Worm (Caenorhabditis elegans) whole organism, young adult: Measurements from ENCODE around the gene egas-2.

ENCODE experiments used
- C17E4.6 ChIP-seq: fragments of 200-800 bp; sonication (Bioruptor generic); IDR thresholded peaks from 2 replicates; pipeline ENCODE4 v1.3.6; 2022; ENCODE audit warnings: missing genetic modification reagents, missing genetic modification characterization, missing compliant biosample characterization
- F10E7.11 ChIP-seq: sonication (generic microtip); optimal IDR thresholded peaks from 2 replicates; lab custom pipeline; 2017; ENCODE audit warnings: mild to moderate bottlenecking, missing genetic modification characterization, moderate library complexity, missing compliant biosample characterization
- F39B2.1 ChIP-seq: fragments of 200-800 bp; sonication (Bioruptor generic); IDR thresholded peaks from 2 replicates; pipeline ENCODE4 v1.3.6; 2022; ENCODE audit warnings: missing genetic modification reagents, missing genetic modification characterization, missing compliant biosample characterization
- K12H6.12 ChIP-seq: fragments of 200-800 bp; sonication (Bioruptor generic); optimal IDR thresholded peaks from 2 replicates; lab custom pipeline; 2018; ENCODE audit warnings: mild to moderate bottlenecking, missing genetic modification characterization, missing compliant biosample characterization
- akir-1 ChIP-seq: fragments of 200-800 bp; sonication (Bioruptor generic); optimal IDR thresholded peaks from 2 replicates; lab custom pipeline; 2018; ENCODE audit warnings: mild to moderate bottlenecking, missing genetic modification characterization, moderate library complexity, missing compliant biosample characterization
- ama-1 ChIP-seq, 3 experiments: fragments of 150-350 bp in 1 of 3; sonication (generic microtip) in 2 of 3; optimal IDR thresholded peaks; 2 replicates each; lab custom pipeline; 2014 to 2018; ENCODE audit warnings: missing biosample characterization in 2 of 3, missing genetic modification characterization in 2 of 3, missing genetic modification reagents in 2 of 3
- atf-7 ChIP-seq: sonication (generic microtip); optimal IDR thresholded peaks from 2 replicates; lab custom pipeline; 2017; ENCODE audit warnings: mild to moderate bottlenecking, missing genetic modification characterization, missing compliant biosample characterization
- bed-1 ChIP-seq: fragments of 200-800 bp; sonication (Bioruptor generic); IDR thresholded peaks from 2 replicates; pipeline ENCODE4 v1.3.6; 2022; ENCODE audit warnings: missing genetic modification reagents, missing genetic modification characterization, missing compliant biosample characterization
- ccch-3 ChIP-seq: fragments of 200-800 bp; sonication (Bioruptor generic); optimal IDR thresholded peaks from 2 replicates; lab custom pipeline; 2018; ENCODE audit warnings: mild to moderate bottlenecking, missing genetic modification characterization, missing compliant biosample characterization
- cebp-2 ChIP-seq: fragments of 200-800 bp; sonication (Bioruptor generic); IDR thresholded peaks from 2 replicates; pipeline ENCODE4 v1.3.6; 2022; ENCODE audit warnings: missing genetic modification characterization, missing compliant biosample characterization
- ceh-100 ChIP-seq: fragments of 200-800 bp; sonication (Bioruptor generic); IDR thresholded peaks from 2 replicates; pipeline ENCODE4 v1.3.6; 2022; ENCODE audit warnings: missing genetic modification reagents, missing genetic modification characterization, missing compliant biosample characterization
- ceh-27 ChIP-seq: fragments of 200-800 bp; sonication (Bioruptor generic); optimal IDR thresholded peaks from 2 replicates; lab custom pipeline; 2018; ENCODE audit warnings: mild to moderate bottlenecking, missing genetic modification characterization, moderate library complexity, missing compliant biosample characterization
- dpff-1 ChIP-seq: sonication (generic microtip); optimal IDR thresholded peaks from 2 replicates; lab custom pipeline; 2017; ENCODE audit warnings: mild to moderate bottlenecking, missing genetic modification characterization, missing compliant biosample characterization
- efl-1 ChIP-seq: fragments of 150-350 bp; optimal IDR thresholded peaks from 2 replicates; lab custom pipeline; 2014; ENCODE audit warnings: missing biosample characterization, missing genetic modification reagents, missing genetic modification characterization
- gei-17 ChIP-seq: fragments of 200-800 bp; sonication (Bioruptor generic); optimal IDR thresholded peaks from 2 replicates; lab custom pipeline; 2018; ENCODE audit warnings: mild to moderate bottlenecking, missing genetic modification characterization, missing compliant biosample characterization
- hlh-26 ChIP-seq: fragments of 200-800 bp; sonication (Bioruptor generic); conservative IDR thresholded peaks from 2 replicates; pipeline ENCODE4 v1.3.6; 2022; ENCODE audit warnings: missing genetic modification reagents, missing genetic modification characterization, missing compliant biosample characterization
- lin-26 ChIP-seq: fragments of 200-800 bp; sonication (Bioruptor generic); IDR thresholded peaks from 2 replicates; pipeline ENCODE4 v1.3.6; 2022; ENCODE audit warnings: missing genetic modification reagents, missing genetic modification characterization, missing compliant biosample characterization
- lin-35 ChIP-seq, 3 experiments: fragments of 150-350 bp in 2 of 3; sonication (generic microtip) in 1 of 3; optimal IDR thresholded peaks; 2 replicates each; lab custom pipeline; 2014 to 2018; ENCODE audit warnings: missing biosample characterization in 3 of 3, missing genetic modification characterization in 3 of 3, missing genetic modification reagents in 3 of 3
- lin-40 ChIP-seq: sonication (generic microtip); optimal IDR thresholded peaks from 2 replicates; lab custom pipeline; 2016; ENCODE audit warnings: missing genetic modification characterization, mild to moderate bottlenecking, missing compliant biosample characterization, missing genotype, missing genetic modification reagents
- lsy-27 ChIP-seq: sonication (generic microtip); optimal IDR thresholded peaks from 2 replicates; lab custom pipeline; 2017; ENCODE audit warnings: missing genetic modification characterization, mild to moderate bottlenecking, missing compliant biosample characterization, antibody characterized with exemption, missing genotype, borderline replicate concordance; ENCODE audit not compliant: insufficient read depth
- madf-6 ChIP-seq: fragments of 200-800 bp; sonication (Bioruptor generic); IDR thresholded peaks from 2 replicates; pipeline ENCODE4 v1.3.6; 2022; ENCODE audit warnings: missing genetic modification reagents, missing genetic modification characterization, missing compliant biosample characterization
- nhr-120 ChIP-seq: fragments of 200-800 bp; sonication (Bioruptor generic); IDR thresholded peaks from 2 replicates; pipeline ENCODE4 v1.3.6; 2022; ENCODE audit warnings: missing genetic modification characterization, missing compliant biosample characterization
- nhr-179 ChIP-seq: sonication (generic microtip); optimal IDR thresholded peaks from 2 replicates; lab custom pipeline; 2016; ENCODE audit warnings: mild to moderate bottlenecking, missing genetic modification characterization, missing compliant biosample characterization
- pha-4 ChIP-seq: fragments of 150-350 bp; sonication (generic microtip); optimal IDR thresholded peaks from 2 replicates; lab custom pipeline; 2014; ENCODE audit warnings: missing biosample characterization, missing genetic modification reagents, missing genetic modification characterization
- rec-8 ChIP-seq, 2 experiments: sonication (generic microtip); optimal IDR thresholded peaks; 2 replicates each; lab custom pipeline; 2016; ENCODE audit warnings: mild to moderate bottlenecking in 2 of 2, missing genetic modification characterization in 2 of 2, missing genetic modification reagents in 2 of 2, missing genotype in 2 of 2, missing biosample characterization in 1 of 2, missing compliant biosample characterization in 1 of 2, moderate library complexity in 1 of 2
- rpc-1 ChIP-seq, 2 experiments: fragments of 150-350 bp in 1 of 2; sonication (generic microtip) in 1 of 2; optimal IDR thresholded peaks; 2 replicates each; lab custom pipeline; 2014 to 2018; ENCODE audit warnings: missing biosample characterization in 1 of 2, missing genetic modification characterization in 1 of 2, missing genetic modification reagents in 1 of 2, missing genotype in 1 of 2
- snpc-3.4 ChIP-seq: sonication (generic microtip); optimal IDR thresholded peaks from 2 replicates; lab custom pipeline; 2017; ENCODE audit warnings: missing genetic modification characterization, mild to moderate bottlenecking, missing compliant biosample characterization, antibody characterized with exemption, moderate library complexity, missing genotype, missing genetic modification reagents
- somi-1 ChIP-seq: fragments of 200-800 bp; sonication (Bioruptor generic); optimal IDR thresholded peaks from 2 replicates; lab custom pipeline; 2018; ENCODE audit warnings: mild to moderate bottlenecking, missing genetic modification characterization, missing compliant biosample characterization
- sptf-2 ChIP-seq: fragments of 200-800 bp; sonication (Bioruptor generic); optimal IDR thresholded peaks from 2 replicates; lab custom pipeline; 2018; ENCODE audit warnings: mild to moderate bottlenecking, missing genetic modification characterization, missing compliant biosample characterization
- zim-3 ChIP-seq: sonication (generic microtip); optimal IDR thresholded peaks from 2 replicates; lab custom pipeline; 2017; ENCODE audit warnings: mild to moderate bottlenecking, missing genetic modification characterization, moderate library complexity, missing compliant biosample characterization
- ztf-18 ChIP-seq: sonication (generic microtip); optimal IDR thresholded peaks from 2 replicates; lab custom pipeline; 2016; ENCODE audit warnings: missing genotype, mild to moderate bottlenecking, missing genetic modification characterization, missing compliant biosample characterization
- ztf-22 ChIP-seq: fragments of 200-800 bp; sonication (Bioruptor generic); optimal IDR thresholded peaks from 2 replicates; lab custom pipeline; 2018; ENCODE audit warnings: mild to moderate bottlenecking, missing genetic modification characterization, moderate library complexity, missing compliant biosample characterization
- ztf-25 ChIP-seq: fragments of 200-800 bp; sonication (Bioruptor generic); IDR thresholded peaks from 2 replicates; pipeline ENCODE4 v1.3.6; 2022; ENCODE audit warnings: missing genetic modification reagents, missing genetic modification characterization, missing compliant biosample characterization
- ztf-26 ChIP-seq: sonication (generic microtip); optimal IDR thresholded peaks from 2 replicates; lab custom pipeline; 2017; ENCODE audit warnings: missing genetic modification characterization, missing compliant biosample characterization
- ztf-3 ChIP-seq: fragments of 200-800 bp; sonication (Bioruptor generic); optimal IDR thresholded peaks from 2 replicates; lab custom pipeline; 2018; ENCODE audit warnings: mild to moderate bottlenecking, missing genetic modification characterization, missing compliant biosample characterization

egas-2 gene

ce11 chrV:18639601-18640354 lies 10.4 kb upstream of the egas-2 start, which contains the start of gene egas-1 (continued):
- TF ChIP-seq ztf-3 (GFP tag; lab: Kevin White, UChicago) (no peak), F39B2.1 (0 out of 2 replicates have a peak, but pooled peaks have one; percentile 16), ztf-26 (tag; lab: Kevin White, UChicago) (peak; percentile 61), lsy-27 (tag; lab: Kevin White, UChicago) (no peak), pha-4 (no peak), ceh-100 (GFP tag; lab: Robert Waterston, UW) (no peak), lin-40 (peak; percentile 42), atf-7 (tag; lab: Kevin White, UChicago) (no peak), nhr-120 (GFP tag; lab: Robert Waterston, UW) (no peak), ama-1 (optimal IDR thresholded peaks at IDR 0.05; lab: Kevin White, UChicago) (peak; percentile 67), ama-1 (GFP tag; optimal IDR thresholded peaks at IDR 0.05; lab: Kevin White, UChicago) (peak in 1 of 2 experiments; percentile 13), sptf-2 (GFP tag; lab: Kevin White, UChicago) (no peak), gei-17 (GFP tag; lab: Kevin White, UChicago) (no peak), ztf-22 (GFP tag; lab: Kevin White, UChicago) (no peak), lin-35 (GFP tag; optimal IDR thresholded peaks at IDR 0.05; lab: Kevin White, UChicago) (no peak), K12H6.12 (tag; lab: Kevin White, UChicago) (no peak), efl-1 (GFP tag; lab: Kevin White, UChicago) (no peak), rpc-1 (optimal IDR thresholded peaks at IDR 0.05; lab: Kevin White, UChicago) (no peak), rpc-1 (tag; optimal IDR thresholded peaks at IDR 0.05; lab: Kevin White, UChicago) (no peak), lin-26 (GFP tag; lab: Robert Waterston, UW) (peak; percentile 88), ccch-3 (GFP tag; lab: Kevin White, UChicago) (no peak)

ce11 chrV:18644258-18644657 lies 5.9 kb upstream of the egas-2 start:
- no peak for TF ChIP-seq hlh-26 (GFP tag; lab: Robert Waterston, UW)
- TF ChIP-seq bed-1 (GFP tag; lab: Robert Waterston, UW): no peak
- TF ChIP-seq C17E4.6 (GFP tag; lab: Robert Waterston, UW): no peak
- TF ChIP-seq ztf-18: no peak
- no peak for TF ChIP-seq nhr-179 (tag; lab: Kevin White, UChicago)
- TF ChIP-seq ztf-25 (GFP tag; lab: Robert Waterston, UW): no peak
- no peak for TF ChIP-seq ztf-22 (GFP tag; lab: Kevin White, UChicago)
- no peak for TF ChIP-seq rec-8 (tag; optimal IDR thresholded peaks at IDR 0.05; lab: Kevin White, UChicago)
- no peak for TF ChIP-seq somi-1 (GFP tag; lab: Kevin White, UChicago)
- no peak for TF ChIP-seq F10E7.11 (tag; lab: Kevin White, UChicago)
- no peak for TF ChIP-seq cebp-2 (GFP tag; lab: Robert Waterston, UW)
- no peak for TF ChIP-seq ceh-27 (GFP tag; lab: Kevin White, UChicago)
- TF ChIP-seq snpc-3.4 (tag; lab: Kevin White, UChicago): no peak
- no peak for TF ChIP-seq zim-3
- TF ChIP-seq dpff-1 (tag; lab: Kevin White, UChicago): no peak
- no peak for TF ChIP-seq sptf-2 (GFP tag; lab: Kevin White, UChicago)
- no peak for TF ChIP-seq madf-6
- TF ChIP-seq akir-1 (GFP tag; lab: Kevin White, UChicago): no peak
